Worm (Caenorhabditis elegans) whole organism, L1 larva: ENCODE measurements around the gene W07E11.1.

Experiments
- C04F5.9 ChIP-seq: sonication (generic microtip); optimal IDR thresholded peaks from 2 replicates; lab custom pipeline; 2016; ENCODE audit warnings: missing genetic modification characterization, missing compliant biosample characterization
- C16A3.4 ChIP-seq: fragments of 150-350 bp; optimal IDR thresholded peaks from 2 replicates; lab custom pipeline; 2014; ENCODE audit warnings: missing biosample characterization, missing genetic modification characterization
- F16B12.6 ChIP-seq: fragments of 150-350 bp; optimal IDR thresholded peaks from 2 replicates; lab custom pipeline; 2014; ENCODE audit warnings: missing biosample characterization, missing genetic modification characterization
- aha-1 ChIP-seq: fragments of 150-350 bp; optimal IDR thresholded peaks from 2 replicates; lab custom pipeline; 2014; ENCODE audit warnings: missing biosample characterization, missing genetic modification characterization
- alr-1 ChIP-seq: fragments of 200-800 bp; sonication (Bioruptor generic); optimal IDR thresholded peaks from 2 replicates; lab custom pipeline; 2018; ENCODE audit warnings: borderline replicate concordance, mild to moderate bottlenecking, missing genetic modification characterization, missing compliant biosample characterization
- ama-1 ChIP-seq: fragments of 150-350 bp; optimal IDR thresholded peaks from 2 replicates; lab custom pipeline; 2014
- blmp-1 ChIP-seq: fragments of 150-350 bp; optimal IDR thresholded peaks from 2 replicates; lab custom pipeline; 2014; ENCODE audit warnings: missing biosample characterization, missing genetic modification characterization
- ceh-63 ChIP-seq: fragments of 200-800 bp; sonication (Bioruptor generic); optimal IDR thresholded peaks from 2 replicates; lab custom pipeline; 2018; ENCODE audit warnings: mild to moderate bottlenecking, missing genetic modification characterization, missing compliant biosample characterization
- ceh-8 ChIP-seq: fragments of 200-800 bp; sonication (Bioruptor generic); optimal IDR thresholded peaks from 2 replicates; lab custom pipeline; 2018; ENCODE audit warnings: mild to moderate bottlenecking, missing genetic modification characterization, moderate library complexity, missing compliant biosample characterization
- ceh-88 ChIP-seq: fragments of 200-800 bp; sonication (Bioruptor generic); IDR thresholded peaks from 2 replicates; pipeline ENCODE4 v1.3.6; 2022; ENCODE audit warnings: missing genetic modification characterization, missing compliant biosample characterization
- ceh-90 ChIP-seq: sonication (generic microtip); optimal IDR thresholded peaks from 2 replicates; lab custom pipeline; 2016; ENCODE audit warnings: missing genetic modification characterization, missing compliant biosample characterization
- ces-1 ChIP-seq: fragments of 150-350 bp; optimal IDR thresholded peaks from 2 replicates; lab custom pipeline; 2014; ENCODE audit warnings: missing biosample characterization, missing genetic modification reagents, missing genetic modification characterization
- efl-3 ChIP-seq: fragments of 200-800 bp; sonication (Bioruptor generic); optimal IDR thresholded peaks from 2 replicates; lab custom pipeline; 2018; ENCODE audit warnings: mild to moderate bottlenecking, missing genetic modification characterization, missing compliant biosample characterization
- egl-13 ChIP-seq: sonication (generic microtip); optimal IDR thresholded peaks from 2 replicates; lab custom pipeline; 2016; ENCODE audit warnings: missing genotype, missing genetic modification reagents, missing genetic modification characterization, missing compliant biosample characterization
- elt-3 ChIP-seq, 6 experiments: fragments of 150-350 bp in 1 of 6; sonication (generic microtip); optimal IDR thresholded peaks; 2 replicates each; lab custom pipeline; 2017 to 2018; ENCODE audit warnings: missing biosample characterization in 6 of 6, missing genetic modification characterization in 6 of 6, inconsistent platforms in 1 of 6
- ets-5 ChIP-seq: fragments of 200-800 bp; sonication (Bioruptor generic); IDR thresholded peaks from 2 replicates; pipeline ENCODE4 v1.3.6; 2022; ENCODE audit warnings: missing genetic modification characterization, missing compliant biosample characterization
- fkh-10 ChIP-seq: sonication (generic microtip); optimal IDR thresholded peaks from 2 replicates; lab custom pipeline; 2017; ENCODE audit warnings: missing biosample characterization, missing genetic modification reagents, missing genetic modification characterization
- hlh-17 ChIP-seq: fragments of 200-800 bp; sonication (Bioruptor generic); optimal IDR thresholded peaks from 2 replicates; lab custom pipeline; 2018; ENCODE audit warnings: missing genetic modification characterization, mild to moderate bottlenecking, missing compliant biosample characterization, moderate library complexity, borderline replicate concordance
- hlh-4 ChIP-seq: sonication (generic microtip); optimal IDR thresholded peaks from 2 replicates; lab custom pipeline; 2016; ENCODE audit warnings: mild to moderate bottlenecking, missing genetic modification characterization, missing compliant biosample characterization
- isw-1 ChIP-seq: fragments of 200-800 bp; sonication (Bioruptor generic); IDR thresholded peaks from 2 replicates; pipeline ENCODE4 v1.3.6; 2022; ENCODE audit warnings: missing genetic modification characterization, missing compliant biosample characterization
- lin-14 ChIP-seq: fragments of 200-800 bp; sonication (Bioruptor generic); optimal IDR thresholded peaks from 2 replicates; lab custom pipeline; 2018; ENCODE audit warnings: mild to moderate bottlenecking, missing genetic modification characterization, moderate library complexity, missing compliant biosample characterization
- lin-35 ChIP-seq, 2 experiments: fragments of 150-350 bp; optimal IDR thresholded peaks; 2 replicates each; lab custom pipeline; 2014; ENCODE audit warnings: missing biosample characterization in 2 of 2, missing genetic modification characterization in 2 of 2, missing genetic modification reagents in 2 of 2
- mdl-1 ChIP-seq, 2 experiments: fragments of 150-350 bp; optimal IDR thresholded peaks; 2 replicates each; lab custom pipeline; 2014 to 2017; ENCODE audit warnings: missing biosample characterization in 2 of 2, missing genetic modification characterization in 2 of 2, inconsistent platforms in 1 of 2
- nhr-11 ChIP-seq: fragments of 150-350 bp; optimal IDR thresholded peaks from 2 replicates; lab custom pipeline; 2014; ENCODE audit warnings: missing biosample characterization, missing genetic modification characterization
- nhr-28 ChIP-seq: fragments of 150-350 bp; optimal IDR thresholded peaks from 2 replicates; lab custom pipeline; 2014; ENCODE audit warnings: missing biosample characterization, missing genetic modification characterization
- nhr-47 ChIP-seq: sonication (generic microtip); optimal IDR thresholded peaks from 2 replicates; lab custom pipeline; 2016; ENCODE audit warnings: mild to moderate bottlenecking, missing genetic modification characterization, moderate library complexity, missing compliant biosample characterization
- nhr-71 ChIP-seq: sonication (generic microtip); optimal IDR thresholded peaks from 2 replicates; lab custom pipeline; 2016; ENCODE audit warnings: mild to moderate bottlenecking, missing genetic modification characterization, moderate library complexity, missing compliant biosample characterization
- nhr-84 ChIP-seq: sonication (generic microtip); optimal IDR thresholded peaks from 2 replicates; lab custom pipeline; 2017; ENCODE audit warnings: missing biosample characterization, missing genetic modification characterization
- nhr-90 ChIP-seq: sonication (generic microtip); optimal IDR thresholded peaks from 2 replicates; lab custom pipeline; 2016; ENCODE audit warnings: mild to moderate bottlenecking, missing genetic modification characterization, missing compliant biosample characterization; ENCODE audit not compliant: poor library complexity
- skn-1 ChIP-seq: fragments of 150-350 bp; optimal IDR thresholded peaks from 2 replicates; lab custom pipeline; 2014; ENCODE audit warnings: missing biosample characterization, missing genetic modification characterization
- snpc-4 ChIP-seq: fragments of 150-350 bp; optimal IDR thresholded peaks from 2 replicates; lab custom pipeline; 2014; ENCODE audit warnings: missing biosample characterization, missing genetic modification characterization
- snu-23 ChIP-seq: sonication (generic microtip); optimal IDR thresholded peaks from 2 replicates; lab custom pipeline; 2016; ENCODE audit warnings: missing genetic modification characterization, missing compliant biosample characterization
- sptf-1 ChIP-seq: fragments of 150-350 bp; optimal IDR thresholded peaks from 2 replicates; lab custom pipeline; 2014; ENCODE audit warnings: missing biosample characterization, missing genetic modification characterization
- tlp-1 ChIP-seq: fragments of 150-350 bp; optimal IDR thresholded peaks from 2 replicates; lab custom pipeline; 2014; ENCODE audit warnings: missing biosample characterization, missing genetic modification characterization
- unc-98 ChIP-seq: fragments of 200-800 bp; sonication (Bioruptor generic); IDR thresholded peaks from 2 replicates; pipeline ENCODE4 v1.3.6; 2022; ENCODE audit warnings: missing genetic modification characterization, missing compliant biosample characterization
- vab-15 ChIP-seq: sonication (generic microtip); optimal IDR thresholded peaks from 2 replicates; lab custom pipeline; 2017; ENCODE audit warnings: missing genotype, mild to moderate bottlenecking, missing genetic modification characterization, missing compliant biosample characterization
- zip-4 ChIP-seq: fragments of 200-800 bp; sonication (Bioruptor generic); optimal IDR thresholded peaks from 2 replicates; lab custom pipeline; 2018; ENCODE audit warnings: mild to moderate bottlenecking, missing genetic modification characterization, moderate library complexity, missing compliant biosample characterization

The W07E11.1 gene

DNA sequence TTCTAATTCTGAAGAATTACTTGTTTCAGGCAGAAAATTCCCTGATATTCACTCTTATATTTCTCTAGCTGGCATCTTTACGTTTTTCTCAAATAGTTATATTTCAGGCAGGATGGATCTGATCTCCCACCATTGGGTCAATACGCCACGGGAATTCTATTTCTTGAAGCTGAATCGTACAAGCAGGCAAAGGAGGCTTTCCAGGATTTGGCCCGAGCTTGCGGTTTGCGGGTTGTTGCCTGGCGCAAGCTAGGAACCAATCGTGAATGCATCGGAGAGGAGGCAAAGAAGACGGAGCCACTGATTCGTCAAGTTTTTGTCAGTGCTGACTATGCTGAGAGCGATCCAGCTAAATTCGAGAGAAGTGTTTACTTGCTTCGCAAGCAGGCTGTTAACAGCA lies 651 bp downstream of the W07E11.1 start:
- TF ChIP-seq skn-1 = no peak

DNA sequence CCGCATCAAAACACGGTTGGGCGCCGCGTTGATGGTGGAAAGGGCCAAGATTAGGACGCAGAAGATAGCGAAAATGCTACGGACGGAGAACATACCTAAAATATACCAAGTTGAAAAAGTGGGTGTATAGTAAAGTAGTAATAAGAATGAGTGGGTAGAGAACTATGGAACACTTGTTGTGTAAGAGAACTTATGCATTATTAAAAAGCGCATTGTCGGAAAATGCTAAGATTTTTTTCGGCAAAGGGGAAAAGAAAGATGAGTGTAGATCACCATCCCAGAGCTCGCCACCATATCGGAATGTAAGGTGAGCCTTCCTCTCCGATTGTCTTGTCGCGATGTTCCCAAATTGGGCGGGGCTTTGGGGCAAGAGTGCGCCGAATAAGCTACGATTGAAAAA lies 3.4 kb downstream of the W07E11.1 start, which contains the start of gene flp-28:
flp-28 (minus strand) TSS at position 101 of the 400 bp plus-strand sequence.
- TF ChIP-seq elt-3 (tag; optimal IDR thresholded peaks at IDR 0.05; lab: Kevin White, UChicago) (no peak), snu-23 (GFP tag; lab: Kevin White, UChicago) (no peak), C04F5.9 (tag; lab: Kevin White, UChicago) (no peak), F16B12.6 (tag; lab: Kevin White, UChicago) (no peak), efl-3 (GFP tag; lab: Kevin White, UChicago) (no peak), ceh-90 (tag; lab: Kevin White, UChicago) (no peak), nhr-71 (no peak), snpc-4 (tag; lab: Kevin White, UChicago) (no peak), blmp-1 (tag; lab: Kevin White, UChicago) (no peak), unc-98 (no peak), hlh-17 (GFP tag; lab: Kevin White, UChicago) (no peak), fkh-10 (GFP tag; lab: Kevin White, UChicago) (no peak), C16A3.4 (tag; lab: Kevin White, UChicago) (no peak), nhr-90 (tag; lab: Kevin White, UChicago) (no peak)

DNA sequence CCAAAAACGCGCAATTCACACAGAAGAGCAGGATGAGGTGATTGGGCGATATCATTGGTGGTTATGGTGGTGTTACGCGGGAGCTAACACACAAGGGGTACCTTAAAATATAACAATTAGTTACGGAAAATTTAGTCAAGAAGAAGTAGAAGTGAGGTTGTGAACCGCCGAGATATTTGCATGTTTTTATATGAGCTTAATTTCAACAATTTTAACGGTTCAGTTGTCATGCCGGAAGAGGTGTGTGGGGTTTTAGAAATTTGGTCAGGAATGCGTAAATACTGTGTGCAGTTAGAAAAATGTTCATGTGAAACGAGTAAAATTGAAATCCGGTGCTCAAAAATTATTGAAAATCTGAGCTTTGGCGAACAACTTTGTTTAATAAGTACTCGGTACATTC lies 8.4 kb downstream of the W07E11.1 start, which contains the start of gene flp-3:
flp-3 (minus strand) TSS at position 101 of the 400 bp plus-strand sequence.
- TF ChIP-seq vab-15 (no peak), alr-1 (no peak), mdl-1 (tag; optimal IDR thresholded peaks at IDR 0.05; lab: Kevin White, UChicago) (no peak), lin-35 (GFP tag; optimal IDR thresholded peaks at IDR 0.05; lab: Kevin White, UChicago) (no peak), nhr-47 (no peak), ceh-88 (GFP tag; lab: Robert Waterston, UW) (no peak), egl-13 (no peak), ets-5 (GFP tag; lab: Robert Waterston, UW) (no peak), efl-3 (GFP tag; lab: Kevin White, UChicago) (no peak), ces-1 (GFP tag; lab: Kevin White, UChicago) (no peak), lin-14 (GFP tag; lab: Kevin White, UChicago) (no peak), sptf-1 (tag; lab: Kevin White, UChicago) (no peak), nhr-84 (tag; lab: Kevin White, UChicago) (no peak), unc-98 (no peak), ceh-90 (tag; lab: Kevin White, UChicago) (no peak), C04F5.9 (tag; lab: Kevin White, UChicago) (no peak)

DNA sequence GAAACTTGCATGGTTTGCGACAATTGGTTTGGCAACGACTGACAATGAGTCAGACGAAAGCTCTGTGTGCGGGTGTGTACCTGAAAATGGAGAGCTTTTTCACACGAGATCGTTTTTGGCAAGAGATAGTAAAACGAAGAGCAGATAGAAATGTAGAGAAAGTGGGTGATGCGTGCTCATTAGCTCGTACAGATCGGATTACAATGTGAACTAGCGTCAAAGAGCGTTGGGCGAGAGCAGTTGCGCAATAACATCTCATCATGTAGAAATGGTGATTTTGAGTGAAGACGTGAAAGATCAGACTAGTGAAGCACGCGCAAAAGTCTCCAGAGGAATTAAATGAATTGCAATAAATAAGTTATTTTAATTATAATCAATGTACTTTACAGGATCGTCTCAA lies 10.7 kb downstream of the W07E11.1 start, which contains the start of gene flp-2:
flp-2 (minus strand) TSS at position 101 of the 400 bp plus-strand sequence.
- TF ChIP-seq nhr-90 (tag; lab: Kevin White, UChicago) (no peak), ama-1 (lab: Kevin White, UChicago) (no peak), nhr-28 (tag; lab: Kevin White, UChicago) (no peak), aha-1 (no peak), ceh-63 (no peak), zip-4 (GFP tag; lab: Kevin White, UChicago) (no peak), fkh-10 (GFP tag; lab: Kevin White, UChicago) (no peak)

- TF ChIP-seq efl-3 (GFP tag; lab: Kevin White, UChicago) (no peak), hlh-4 (no peak), isw-1 (GFP tag; lab: Robert Waterston, UW) (no peak), tlp-1 (no peak), ceh-8 (GFP tag; lab: Kevin White, UChicago) (no peak), nhr-11 (tag; lab: Kevin White, UChicago) (no peak)
Measured at ce11 chrX:10113677-10114076, 29.3 kb downstream of the W07E11.1 start.
